Worm (Caenorhabditis elegans) whole organism, young adult: Measurements from ENCODE around the gene F54F2.9.

ENCODE experiments used
- C17E4.6 ChIP-seq: fragments of 200-800 bp; sonication (Bioruptor generic); IDR thresholded peaks from 2 replicates; pipeline ENCODE4 v1.3.6; 2022; ENCODE audit warnings: missing genetic modification reagents, missing genetic modification characterization, missing compliant biosample characterization
- D2030.7 ChIP-seq: fragments of 200-800 bp; sonication (Bioruptor generic); IDR thresholded peaks from 2 replicates; pipeline ENCODE4 v1.3.6; 2022; ENCODE audit warnings: missing genetic modification reagents, missing genetic modification characterization, missing compliant biosample characterization
- F23B12.7 ChIP-seq: sonication (generic microtip); optimal IDR thresholded peaks from 2 replicates; lab custom pipeline; 2017; ENCODE audit warnings: missing genetic modification characterization, mild to moderate bottlenecking, missing compliant biosample characterization, antibody characterized with exemption, moderate library complexity; ENCODE audit not compliant: insufficient read depth
- F52B5.7 ChIP-seq: sonication (generic microtip); optimal IDR thresholded peaks from 2 replicates; lab custom pipeline; 2016; ENCODE audit warnings: mild to moderate bottlenecking, missing genetic modification characterization, missing compliant biosample characterization
- K11D2.4 ChIP-seq: fragments of 200-800 bp; sonication (Bioruptor generic); IDR thresholded peaks from 2 replicates; pipeline ENCODE4 v1.3.6; 2022; ENCODE audit warnings: missing genetic modification reagents, missing genetic modification characterization, missing compliant biosample characterization
- Y53F4B.3 ChIP-seq: fragments of 200-800 bp; sonication (Bioruptor generic); IDR thresholded peaks from 2 replicates; pipeline ENCODE4 v1.3.6; 2022; ENCODE audit warnings: missing genetic modification reagents, missing genetic modification characterization, missing compliant biosample characterization
- Y67H2A.10 ChIP-seq: fragments of 200-800 bp; sonication (Bioruptor generic); conservative IDR thresholded peaks from 2 replicates; pipeline ENCODE4 v1.3.6; 2022; ENCODE audit warnings: missing genetic modification reagents, missing genetic modification characterization, missing compliant biosample characterization
- aptf-3 ChIP-seq: fragments of 200-800 bp; sonication (Bioruptor generic); IDR thresholded peaks from 2 replicates; pipeline ENCODE4 v1.3.6; 2022; ENCODE audit warnings: missing genetic modification characterization, missing compliant biosample characterization
- atf-7 ChIP-seq: sonication (generic microtip); optimal IDR thresholded peaks from 2 replicates; lab custom pipeline; 2017; ENCODE audit warnings: mild to moderate bottlenecking, missing genetic modification characterization, missing compliant biosample characterization
- athp-1 ChIP-seq: sonication (generic microtip); optimal IDR thresholded peaks from 2 replicates; lab custom pipeline; 2017; ENCODE audit warnings: mild to moderate bottlenecking, missing genetic modification characterization, missing compliant biosample characterization
- attf-6 ChIP-seq: fragments of 200-800 bp; sonication (Bioruptor generic); IDR thresholded peaks from 2 replicates; pipeline ENCODE4 v1.3.6; 2022; ENCODE audit warnings: missing genetic modification reagents, missing genetic modification characterization, missing compliant biosample characterization
- bed-1 ChIP-seq: fragments of 200-800 bp; sonication (Bioruptor generic); IDR thresholded peaks from 2 replicates; pipeline ENCODE4 v1.3.6; 2022; ENCODE audit warnings: missing genetic modification reagents, missing genetic modification characterization, missing compliant biosample characterization
- ccch-3 ChIP-seq: fragments of 200-800 bp; sonication (Bioruptor generic); optimal IDR thresholded peaks from 2 replicates; lab custom pipeline; 2018; ENCODE audit warnings: mild to moderate bottlenecking, missing genetic modification characterization, missing compliant biosample characterization
- cebp-1 ChIP-seq, 2 experiments: fragments of 200-800 bp in 1 of 2; sonication (Bioruptor generic) in 1 of 2; sonication (generic microtip) in 1 of 2; IDR thresholded peaks in 1 of 2; optimal IDR thresholded peaks in 1 of 2; 2 replicates each; pipeline versions ENCODE4 v1.3.6 to Lab custom; 2017 to 2022; ENCODE audit warnings: missing compliant biosample characterization in 2 of 2, missing genetic modification characterization in 2 of 2, mild to moderate bottlenecking in 1 of 2, missing genetic modification reagents in 1 of 2, moderate library complexity in 1 of 2
- ceh-100 ChIP-seq: fragments of 200-800 bp; sonication (Bioruptor generic); IDR thresholded peaks from 2 replicates; pipeline ENCODE4 v1.3.6; 2022; ENCODE audit warnings: missing genetic modification reagents, missing genetic modification characterization, missing compliant biosample characterization
- ceh-27 ChIP-seq: fragments of 200-800 bp; sonication (Bioruptor generic); optimal IDR thresholded peaks from 2 replicates; lab custom pipeline; 2018; ENCODE audit warnings: mild to moderate bottlenecking, missing genetic modification characterization, moderate library complexity, missing compliant biosample characterization
- ceh-40 ChIP-seq: fragments of 200-800 bp; sonication (Bioruptor generic); IDR thresholded peaks from 2 replicates; pipeline ENCODE4 v1.3.6; 2022; ENCODE audit warnings: missing genetic modification characterization, missing compliant biosample characterization
- ceh-79 ChIP-seq: sonication (generic microtip); optimal IDR thresholded peaks from 2 replicates; lab custom pipeline; 2017; ENCODE audit warnings: mild to moderate bottlenecking, missing genetic modification characterization, missing compliant biosample characterization
- ekl-4 ChIP-seq: fragments of 200-800 bp; sonication (Bioruptor generic); IDR thresholded peaks from 2 replicates; pipeline ENCODE4 v1.3.6; 2022; ENCODE audit warnings: missing genetic modification reagents, missing genetic modification characterization, missing compliant biosample characterization
- fkh-3 ChIP-seq: sonication (generic microtip); optimal IDR thresholded peaks from 2 replicates; lab custom pipeline; 2016; ENCODE audit warnings: mild to moderate bottlenecking, missing genetic modification characterization, missing compliant biosample characterization
- lag-1 ChIP-seq: fragments of 200-800 bp; sonication (Bioruptor generic); IDR thresholded peaks from 2 replicates; pipeline ENCODE4 v1.3.6; 2022; ENCODE audit warnings: missing genetic modification reagents, missing genetic modification characterization, missing compliant biosample characterization
- lin-26 ChIP-seq: fragments of 200-800 bp; sonication (Bioruptor generic); IDR thresholded peaks from 2 replicates; pipeline ENCODE4 v1.3.6; 2022; ENCODE audit warnings: missing genetic modification reagents, missing genetic modification characterization, missing compliant biosample characterization
- lsy-27 ChIP-seq: sonication (generic microtip); optimal IDR thresholded peaks from 2 replicates; lab custom pipeline; 2017; ENCODE audit warnings: missing genetic modification characterization, mild to moderate bottlenecking, missing compliant biosample characterization, antibody characterized with exemption, missing genotype, borderline replicate concordance; ENCODE audit not compliant: insufficient read depth
- madf-3 ChIP-seq: fragments of 200-800 bp; sonication (Bioruptor generic); IDR thresholded peaks from 2 replicates; pipeline ENCODE4 v1.3.6; 2022; ENCODE audit warnings: missing genetic modification reagents, missing genetic modification characterization, missing compliant biosample characterization
- madf-8 ChIP-seq: fragments of 200-800 bp; sonication (Bioruptor generic); conservative IDR thresholded peaks from 2 replicates; pipeline ENCODE4 v1.3.6; 2022; ENCODE audit warnings: missing genetic modification reagents, missing genetic modification characterization, missing compliant biosample characterization
- mxl-1 ChIP-seq: sonication (generic microtip); optimal IDR thresholded peaks from 2 replicates; lab custom pipeline; 2016; ENCODE audit warnings: missing genetic modification characterization, missing compliant biosample characterization
- nfya-1 ChIP-seq: sonication (generic microtip); optimal IDR thresholded peaks from 2 replicates; lab custom pipeline; 2017; ENCODE audit warnings: antibody characterized with exemption, missing compliant biosample characterization, missing genetic modification characterization, borderline replicate concordance; ENCODE audit not compliant: insufficient read depth
- nfya-2 ChIP-seq: fragments of 200-800 bp; sonication (Bioruptor generic); IDR thresholded peaks from 2 replicates; pipeline ENCODE4 v1.3.6; 2022; ENCODE audit warnings: missing genetic modification reagents, missing genetic modification characterization, missing compliant biosample characterization
- nhr-120 ChIP-seq: fragments of 200-800 bp; sonication (Bioruptor generic); IDR thresholded peaks from 2 replicates; pipeline ENCODE4 v1.3.6; 2022; ENCODE audit warnings: missing genetic modification characterization, missing compliant biosample characterization
- nhr-179 ChIP-seq: sonication (generic microtip); optimal IDR thresholded peaks from 2 replicates; lab custom pipeline; 2016; ENCODE audit warnings: mild to moderate bottlenecking, missing genetic modification characterization, missing compliant biosample characterization
- nhr-27 ChIP-seq: fragments of 200-800 bp; sonication (Bioruptor generic); optimal IDR thresholded peaks from 2 replicates; lab custom pipeline; 2018; ENCODE audit warnings: mild to moderate bottlenecking, missing genetic modification characterization, moderate library complexity, missing compliant biosample characterization
- rcor-1 ChIP-seq: fragments of 200-800 bp; sonication (Bioruptor generic); IDR thresholded peaks from 2 replicates; pipeline ENCODE4 v1.3.6; 2022; ENCODE audit warnings: missing genetic modification reagents, missing genetic modification characterization, missing compliant biosample characterization
- sea-2 ChIP-seq: fragments of 200-800 bp; sonication (Bioruptor generic); IDR thresholded peaks from 2 replicates; pipeline ENCODE4 v1.3.6; 2022; ENCODE audit warnings: missing genetic modification characterization, missing compliant biosample characterization
- snpc-1.1 ChIP-seq: sonication (generic microtip); optimal IDR thresholded peaks from 2 replicates; lab custom pipeline; 2017; ENCODE audit warnings: missing genetic modification characterization, mild to moderate bottlenecking, missing compliant biosample characterization, antibody characterized with exemption, moderate library complexity, missing genotype, missing genetic modification reagents; ENCODE audit not compliant: insufficient read depth
- xnd-1 ChIP-seq: sonication (generic microtip); optimal IDR thresholded peaks from 2 replicates; lab custom pipeline; 2016; ENCODE audit warnings: missing genotype, missing genetic modification reagents, missing genetic modification characterization, missing compliant biosample characterization
- zfh-2 ChIP-seq: fragments of 200-800 bp; sonication (Bioruptor generic); conservative IDR thresholded peaks from 2 replicates; pipeline ENCODE4 v1.3.6; 2022; ENCODE audit warnings: missing genetic modification reagents, missing genetic modification characterization, missing compliant biosample characterization

F54F2.9 gene

DNA sequence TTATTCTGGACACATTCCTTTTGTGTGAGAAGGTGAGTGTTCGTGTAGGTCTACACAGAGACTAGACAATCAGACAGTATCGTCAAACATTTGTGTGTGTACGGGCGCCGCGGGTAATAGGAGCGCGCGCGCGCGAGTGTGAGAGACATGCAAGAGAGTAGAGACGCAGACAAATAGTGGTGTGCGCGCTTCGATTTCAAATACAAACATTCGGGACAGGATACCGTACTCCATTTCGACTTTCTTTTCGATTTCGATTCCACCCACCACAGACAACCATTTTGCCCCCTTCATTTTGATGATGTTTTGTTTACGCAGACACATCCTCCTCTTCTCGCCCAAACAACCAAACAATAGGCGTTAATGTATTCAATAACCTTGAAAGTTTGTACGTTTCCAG is 32.2 kb downstream of the F54F2.9 start (continued):
- TF ChIP-seq sea-2 (GFP tag; lab: Robert Waterston, UW) (no peak), ceh-100 (GFP tag; lab: Robert Waterston, UW) (peak; percentile 64), Y67H2A.10 (no peak), cebp-1 (GFP tag; IDR thresholded peaks at IDR 0.05; lab: Robert Waterston, UW) (0 out of 2 replicates have a peak, but pooled peaks have one; percentile 9), cebp-1 (tag; optimal IDR thresholded peaks at IDR 0.05; lab: Kevin White, UChicago) (peak; percentile 73), rcor-1 (GFP tag; lab: Robert Waterston, UW) (0 out of 2 replicates have a peak, but pooled peaks have one; percentile 23), xnd-1 (tag; lab: Kevin White, UChicago) (no peak), ceh-79 (no peak), lsy-27 (tag; lab: Kevin White, UChicago) (no peak), madf-3 (GFP tag; lab: Robert Waterston, UW) (no peak)
- TF ChIP-seq, all 124 proteins: peak for 42

DNA sequence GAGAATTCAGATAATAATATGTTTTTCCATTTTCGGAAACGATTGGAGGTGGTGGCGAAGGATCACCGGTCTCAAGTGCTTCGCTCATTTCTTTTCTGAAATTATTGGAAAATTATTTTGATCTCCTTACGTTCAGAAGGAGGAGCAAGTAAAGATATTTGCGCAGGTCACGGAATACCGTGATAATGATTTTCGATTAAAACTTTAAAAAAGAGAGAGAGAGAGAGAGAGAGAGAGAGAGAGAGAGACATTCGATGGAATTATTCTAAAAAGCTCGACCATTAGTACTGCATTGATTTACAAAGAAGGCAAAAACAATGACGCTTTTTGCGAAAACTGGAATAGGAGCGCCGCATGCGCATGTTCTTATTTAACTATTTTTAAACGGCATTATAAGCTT is 34.8 kb downstream of the F54F2.9 start, which contains the start of gene ztf-1:
ztf-1 (minus strand) TSS at position 101 of the 400 bp plus-strand sequence.
- TF ChIP-seq aptf-3 (GFP tag; lab: Robert Waterston, UW) = no peak
- TF ChIP-seq mxl-1 = no peak
- TF ChIP-seq K11D2.4 = no peak
- TF ChIP-seq nfya-1 (tag; lab: Kevin White, UChicago) = no peak
- TF ChIP-seq snpc-1.1 = no peak
- TF ChIP-seq xnd-1 (tag; lab: Kevin White, UChicago) = no peak
- no peak for TF ChIP-seq ekl-4
- TF ChIP-seq cebp-1 (GFP tag; IDR thresholded peaks at IDR 0.05; lab: Robert Waterston, UW) = no peak
- TF ChIP-seq cebp-1 (tag; optimal IDR thresholded peaks at IDR 0.05; lab: Kevin White, UChicago) = no peak
- no peak for TF ChIP-seq ccch-3 (GFP tag; lab: Kevin White, UChicago)
- no peak for TF ChIP-seq madf-8 (GFP tag; lab: Robert Waterston, UW)
- TF ChIP-seq fkh-3 (tag; lab: Kevin White, UChicago) = no peak
- TF ChIP-seq lag-1 = no peak

DNA sequence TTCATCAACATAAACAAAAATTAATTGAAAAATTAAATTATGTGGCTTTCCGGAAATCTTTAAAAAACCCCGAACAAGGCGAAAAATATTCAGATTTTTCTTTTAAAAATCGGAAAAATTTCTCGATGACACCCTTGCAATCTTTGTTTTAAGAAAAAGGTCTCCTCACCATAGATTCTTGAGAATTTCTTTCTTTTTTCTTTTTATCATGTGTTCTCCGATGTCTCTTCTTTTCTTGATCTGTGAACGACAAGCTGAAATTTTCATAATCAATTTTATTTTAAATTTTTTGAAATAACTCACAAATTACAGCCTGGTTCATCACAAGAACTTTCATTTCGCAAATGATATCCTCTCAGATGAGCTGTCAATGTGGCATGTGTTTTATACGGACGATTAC is 35.8 kb downstream of the F54F2.9 start, which contains the start of the genes zfp-1 and F54F2.14:
zfp-1 (plus strand) TSS at position 301 of the 400 bp plus-strand sequence.
F54F2.14 (plus strand) TSS at position 312 of the 400 bp plus-strand sequence.
- TF ChIP-seq attf-6 (GFP tag; lab: Robert Waterston, UW) (no peak), C17E4.6 (GFP tag; lab: Robert Waterston, UW) (no peak), athp-1 (tag; lab: Kevin White, UChicago) (no peak), F23B12.7 (tag; lab: Kevin White, UChicago) (no peak), lin-26 (GFP tag; lab: Robert Waterston, UW) (no peak), ceh-27 (GFP tag; lab: Kevin White, UChicago) (no peak), Y53F4B.3 (GFP tag; lab: Robert Waterston, UW) (no peak), atf-7 (tag; lab: Kevin White, UChicago) (no peak), nhr-120 (no peak), F52B5.7 (tag; lab: Kevin White, UChicago) (no peak), ccch-3 (GFP tag; lab: Kevin White, UChicago) (no peak), nhr-179 (tag; lab: Kevin White, UChicago) (no peak), ceh-40 (GFP tag; lab: Robert Waterston, UW) (no peak)
- TF ChIP-seq, all 124 proteins: peak for 0

DNA sequence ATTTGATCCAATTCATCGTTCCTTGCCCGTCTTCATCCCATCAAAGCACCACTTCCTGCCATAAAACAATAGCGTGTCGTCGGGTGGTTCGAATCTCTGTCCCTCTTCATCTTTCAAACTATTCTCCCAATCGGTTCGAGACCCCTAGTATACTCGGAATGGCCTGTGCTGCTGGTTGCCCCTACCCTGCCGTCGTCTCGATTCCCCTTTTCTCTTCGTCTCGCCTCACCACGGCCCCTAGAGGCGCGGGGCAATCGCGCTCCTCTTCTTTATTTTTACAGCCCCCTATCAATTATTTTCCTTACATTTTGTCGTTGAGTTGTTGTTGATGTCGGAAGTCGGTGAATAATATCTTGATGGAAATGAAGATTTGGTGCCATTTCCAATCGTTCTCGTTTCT is 38.3 kb downstream of the F54F2.9 start:
- peak; percentile 78 for TF ChIP-seq zfh-2 (GFP tag; lab: Robert Waterston, UW)
- TF ChIP-seq nfya-2 (GFP tag; lab: Robert Waterston, UW) = no peak
- no peak for TF ChIP-seq bed-1
- no peak for TF ChIP-seq D2030.7 (GFP tag; lab: Robert Waterston, UW)
- TF ChIP-seq nhr-27 (tag; lab: Kevin White, UChicago) = no peak
